Worm (Caenorhabditis elegans): ENCODE measurements around the gene C16C8.7.

ce11 chrII:3502011-3502410, 42.1 kb upstream of the C16C8.7 start:
- TF ChIP-seq unc-62 (GFP tag; optimal IDR thresholded peaks at IDR 0.05 in 1 of 2) (peak in 1 of 2 experiments; percentile 67), unc-62 (tag; optimal IDR thresholded peaks at IDR 0.05) (no peak), mep-1 (tag; optimal IDR thresholded peaks at IDR 0.05) (no peak), lin-39 (tag; optimal IDR thresholded peaks at IDR 0.05) (no peak), ceh-82 (tag; optimal IDR thresholded peaks at IDR 0.05) (no peak), lin-13 (GFP tag; optimal IDR thresholded peaks at IDR 0.05) (no peak), F37D6.2 (tag; optimal IDR thresholded peaks at IDR 0.05) (no peak), aly-2 (tag; optimal IDR thresholded peaks at IDR 0.05) (no peak), duxl-1 (tag; optimal IDR thresholded peaks at IDR 0.05; ENCODE audit: poor library complexity) (no peak)

Data from whole organism, L4 larva.